Fruit fly (Drosophila melanogaster) whole organism, adult: ENCODE measurements around the gene Rrp5.
A peak's percentile ranks its signal among the peaks of the same experiment; 100 is the strongest.

Experiments used
- CG11617 ChIP-seq: fragments of 200-800 bp; sonication (Bioruptor generic); optimal IDR thresholded peaks from 2 replicates; lab custom pipeline; 2017; ENCODE audit warnings: mild to moderate bottlenecking, missing biosample characterization, missing genetic modification reagents, missing genetic modification characterization
- CG1620 ChIP-seq: fragments of 200-800 bp; sonication (Bioruptor generic); optimal IDR thresholded peaks from 2 replicates; lab custom pipeline; 2016; ENCODE audit warnings: missing biosample characterization, missing genetic modification characterization
- CG33017 ChIP-seq: fragments of 200-800 bp; sonication (Bioruptor generic); optimal IDR thresholded peaks from 2 replicates; lab custom pipeline; 2018; ENCODE audit warnings: missing biosample characterization, mild to moderate bottlenecking, missing genetic modification characterization, moderate library complexity
- CG5204 ChIP-seq: fragments of 200-800 bp; sonication (Bioruptor generic); optimal IDR thresholded peaks from 2 replicates; lab custom pipeline; 2016; ENCODE audit warnings: missing biosample characterization, missing genetic modification characterization
- CG7045 ChIP-seq: fragments of 200-800 bp; sonication (Bioruptor generic); optimal IDR thresholded peaks from 2 replicates; lab custom pipeline; 2017; ENCODE audit warnings: missing biosample characterization, mild to moderate bottlenecking, missing genetic modification characterization
- Crg-1 ChIP-seq: fragments of 200-800 bp; sonication (Bioruptor generic); optimal IDR thresholded peaks from 2 replicates; lab custom pipeline; 2016; ENCODE audit warnings: missing biosample characterization, missing genetic modification characterization
- Hr96 ChIP-seq: fragments of 200-800 bp; sonication (Bioruptor generic); optimal IDR thresholded peaks from 2 replicates; lab custom pipeline; 2016; ENCODE audit warnings: missing biosample characterization, missing genetic modification characterization
- bab1 ChIP-seq: fragments of 200-800 bp; sonication (Bioruptor generic); optimal IDR thresholded peaks from 3 replicates; lab custom pipeline; 2019; ENCODE audit warnings: missing biosample characterization, mild to moderate bottlenecking, missing genetic modification characterization, moderate library complexity
- cic ChIP-seq: fragments of 200-800 bp; sonication (Bioruptor generic); optimal IDR thresholded peaks from 2 replicates; lab custom pipeline; 2017; ENCODE audit warnings: missing biosample characterization, mild to moderate bottlenecking, missing genetic modification characterization, moderate library complexity
- kay ChIP-seq: fragments of 200-800 bp; sonication (Bioruptor generic); peaks from one replicate; lab custom pipeline; 2016; ENCODE audit warnings: missing biosample characterization, missing genetic modification characterization, borderline replicate concordance
- pad ChIP-seq: fragments of 200-800 bp; sonication (Bioruptor generic); optimal IDR thresholded peaks from 3 replicates; lab custom pipeline; 2017; ENCODE audit warnings: missing biosample characterization, missing genetic modification characterization, mild to moderate bottlenecking, moderate library complexity, missing genetic modification reagents
- toe ChIP-seq: fragments of 200-800 bp; sonication (Bioruptor generic); optimal IDR thresholded peaks from 2 replicates; lab custom pipeline; 2016; ENCODE audit warnings: missing biosample characterization, missing genetic modification characterization

Rrp5 gene

dm6 chr3R:24282567-24283324, 50.4 kb downstream of the Rrp5 start:
- TF ChIP-seq Hr96 (GFP tag; lab: Kevin White, UChicago) (no peak), pad (GFP tag; lab: Kevin White, UChicago) (no peak), CG11617 (GFP tag; lab: Kevin White, UChicago) (no peak), CG7045 (GFP tag; lab: Kevin White, UChicago) (no peak), CG5204 (GFP tag; lab: Kevin White, UChicago) (no peak), toe (no peak), CG1620 (no peak)

dm6 chr3R:24279291-24279690, 53.8 kb downstream of the Rrp5 start, which contains the start of gene shps:
Gene shps (plus strand): TSS chr3R:24279572.
- TF ChIP-seq Crg-1 (GFP tag; lab: Kevin White, UChicago) (no peak), CG5204 (GFP tag; lab: Kevin White, UChicago) (no peak), bab1 (GFP tag; lab: Kevin White, UChicago) (no peak), CG33017 (no peak), CG7045 (GFP tag; lab: Kevin White, UChicago) (no peak)

- peak; percentile 48 for TF ChIP-seq cic (GFP tag; lab: Kevin White, UChicago)
- TF ChIP-seq kay (GFP tag; lab: Kevin White, UChicago) = peak; percentile 71
- TF ChIP-seq Hr96 (GFP tag; lab: Kevin White, UChicago) = no peak
- peak; percentile 33 for TF ChIP-seq CG7045 (GFP tag; lab: Kevin White, UChicago)
- peak; percentile 60 for TF ChIP-seq CG33017
These were observed 54.4 kb downstream of the Rrp5 start for dm6 chr3R:24278738-24279137.
